Worm (Caenorhabditis elegans) whole organism, late embryonic: ENCODE measurements around the gene ZK154.1.

Experiments
- K02D7.2 ChIP-seq: sonication (generic microtip); optimal IDR thresholded peaks from 2 replicates; lab custom pipeline; 2017; ENCODE audit warnings: mild to moderate bottlenecking, missing genetic modification characterization, missing compliant biosample characterization
- ahr-1 ChIP-seq: sonication (generic microtip); optimal IDR thresholded peaks from 2 replicates; lab custom pipeline; 2016; ENCODE audit warnings: missing genetic modification characterization, missing compliant biosample characterization
- ama-1 ChIP-seq: fragments of 150-350 bp; optimal IDR thresholded peaks from 2 replicates; lab custom pipeline; 2014
- ceh-14 ChIP-seq: sonication (generic microtip); optimal IDR thresholded peaks from 2 replicates; lab custom pipeline; 2016; ENCODE audit warnings: missing genotype, missing genetic modification characterization, missing compliant biosample characterization
- ceh-18 ChIP-seq: sonication (generic microtip); optimal IDR thresholded peaks from 2 replicates; lab custom pipeline; 2016; ENCODE audit warnings: missing genetic modification characterization, missing compliant biosample characterization
- ceh-19 ChIP-seq: fragments of 200-800 bp; sonication (Bioruptor generic); optimal IDR thresholded peaks from 2 replicates; lab custom pipeline; 2018; ENCODE audit warnings: mild to moderate bottlenecking, missing genetic modification characterization, missing compliant biosample characterization
- ceh-30 ChIP-seq: fragments of 150-350 bp; optimal IDR thresholded peaks from 2 replicates; lab custom pipeline; 2014; ENCODE audit warnings: missing biosample characterization, missing genetic modification characterization
- ceh-48 ChIP-seq: sonication (generic microtip); optimal IDR thresholded peaks from 2 replicates; lab custom pipeline; 2016; ENCODE audit warnings: missing genetic modification characterization, inconsistent platforms, missing compliant biosample characterization
- ceh-6 ChIP-seq: fragments of 200-800 bp; sonication (Bioruptor generic); optimal IDR thresholded peaks from 2 replicates; lab custom pipeline; 2018; ENCODE audit warnings: mild to moderate bottlenecking, missing genetic modification characterization, missing compliant biosample characterization
- ceh-9 ChIP-seq: sonication (generic microtip); optimal IDR thresholded peaks from 2 replicates; lab custom pipeline; 2016; ENCODE audit warnings: mild to moderate bottlenecking, missing genetic modification characterization, inconsistent platforms, missing compliant biosample characterization
- dve-1 ChIP-seq: sonication (generic microtip); optimal IDR thresholded peaks from 2 replicates; lab custom pipeline; 2017; ENCODE audit warnings: antibody characterized with exemption, mild to moderate bottlenecking, missing genetic modification characterization, missing compliant biosample characterization
- elt-2 ChIP-seq: sonication (generic microtip); optimal IDR thresholded peaks from 2 replicates; lab custom pipeline; 2016; ENCODE audit warnings: missing genetic modification reagents, missing genetic modification characterization, missing compliant biosample characterization
- ets-4 ChIP-seq: sonication (generic microtip); optimal IDR thresholded peaks from 2 replicates; lab custom pipeline; 2016; ENCODE audit warnings: missing genetic modification characterization, missing compliant biosample characterization
- eyg-1 ChIP-seq: sonication (generic microtip); optimal IDR thresholded peaks from 2 replicates; lab custom pipeline; 2016; ENCODE audit warnings: missing genotype, missing genetic modification characterization, missing compliant biosample characterization
- fax-1 ChIP-seq: sonication (generic microtip); optimal IDR thresholded peaks from 2 replicates; lab custom pipeline; 2016; ENCODE audit warnings: missing genotype, missing genetic modification characterization, missing compliant biosample characterization
- fkh-6 ChIP-seq: sonication (generic microtip); optimal IDR thresholded peaks from 2 replicates; lab custom pipeline; 2016; ENCODE audit warnings: missing genetic modification characterization, missing compliant biosample characterization
- hlh-15 ChIP-seq: sonication (generic microtip); optimal IDR thresholded peaks from 2 replicates; lab custom pipeline; 2016; ENCODE audit warnings: missing genetic modification characterization, missing compliant biosample characterization
- hlh-30 ChIP-seq: sonication (generic microtip); optimal IDR thresholded peaks from 2 replicates; lab custom pipeline; 2017; ENCODE audit warnings: antibody characterized with exemption, missing genetic modification characterization, missing compliant biosample characterization; ENCODE audit not compliant: insufficient read depth
- hlh-8 ChIP-seq: sonication (generic microtip); optimal IDR thresholded peaks from 2 replicates; lab custom pipeline; 2016; ENCODE audit warnings: missing genotype, missing genetic modification characterization, missing compliant biosample characterization
- lim-6 ChIP-seq: sonication (generic microtip); optimal IDR thresholded peaks from 2 replicates; lab custom pipeline; 2016; ENCODE audit warnings: missing genetic modification characterization, missing compliant biosample characterization
- lin-11 ChIP-seq: fragments of 200-800 bp; sonication (Bioruptor generic); optimal IDR thresholded peaks from 2 replicates; lab custom pipeline; 2018; ENCODE audit warnings: mild to moderate bottlenecking, missing genetic modification characterization, missing compliant biosample characterization
- madf-2 ChIP-seq: sonication (generic microtip); optimal IDR thresholded peaks from 2 replicates; lab custom pipeline; 2017; ENCODE audit warnings: missing genetic modification characterization, missing compliant biosample characterization
- mec-3 ChIP-seq: sonication (generic microtip); optimal IDR thresholded peaks from 2 replicates; lab custom pipeline; 2016; ENCODE audit warnings: borderline replicate concordance, missing genetic modification characterization, missing compliant biosample characterization
- nhr-11 ChIP-seq: fragments of 150-350 bp; optimal IDR thresholded peaks from 2 replicates; lab custom pipeline; 2014; ENCODE audit warnings: missing biosample characterization, missing genetic modification characterization
- nhr-232 ChIP-seq: sonication (generic microtip); optimal IDR thresholded peaks from 2 replicates; lab custom pipeline; 2016; ENCODE audit warnings: missing genetic modification characterization, missing compliant biosample characterization
- npax-4 ChIP-seq: sonication (generic microtip); optimal IDR thresholded peaks from 2 replicates; lab custom pipeline; 2016; ENCODE audit warnings: missing genetic modification characterization, missing compliant biosample characterization
- odd-2 ChIP-seq: sonication (generic microtip); optimal IDR thresholded peaks from 2 replicates; lab custom pipeline; 2017; ENCODE audit warnings: antibody characterized with exemption, mild to moderate bottlenecking, missing genetic modification characterization, missing compliant biosample characterization
- pat-9 ChIP-seq: fragments of 200-800 bp; sonication (Bioruptor generic); optimal IDR thresholded peaks from 2 replicates; lab custom pipeline; 2018; ENCODE audit warnings: mild to moderate bottlenecking, missing genetic modification characterization, moderate library complexity, missing compliant biosample characterization
- pax-1 ChIP-seq: fragments of 150-350 bp; optimal IDR thresholded peaks from 2 replicates; lab custom pipeline; 2014; ENCODE audit warnings: missing biosample characterization, missing genetic modification characterization
- pqm-1 ChIP-seq: sonication (generic microtip); optimal IDR thresholded peaks from 2 replicates; lab custom pipeline; 2016; ENCODE audit warnings: missing genetic modification characterization, missing compliant biosample characterization
- pros-1 ChIP-seq: fragments of 150-350 bp; optimal IDR thresholded peaks from 2 replicates; lab custom pipeline; 2014; ENCODE audit warnings: missing biosample characterization, missing genetic modification reagents, missing genetic modification characterization
- ref-2 ChIP-seq: sonication (generic microtip); optimal IDR thresholded peaks from 2 replicates; lab custom pipeline; 2016; ENCODE audit warnings: missing genetic modification characterization, missing compliant biosample characterization
- rnt-1 ChIP-seq: sonication (generic microtip); optimal IDR thresholded peaks from 2 replicates; lab custom pipeline; 2016; ENCODE audit warnings: missing genetic modification characterization, missing compliant biosample characterization
- sdc-2 ChIP-seq: sonication (generic microtip); optimal IDR thresholded peaks from 2 replicates; lab custom pipeline; 2016; ENCODE audit warnings: missing genotype, missing genetic modification characterization, missing compliant biosample characterization
- sox-2 ChIP-seq: fragments of 200-800 bp; sonication (Bioruptor generic); IDR thresholded peaks from 2 replicates; pipeline ENCODE4 v1.3.6; 2022; ENCODE audit warnings: missing genetic modification reagents, missing genetic modification characterization, missing compliant biosample characterization
- sox-4 ChIP-seq: sonication (generic microtip); optimal IDR thresholded peaks from 2 replicates; lab custom pipeline; 2017; ENCODE audit warnings: mild to moderate bottlenecking, missing genetic modification characterization, inconsistent platforms, missing compliant biosample characterization
- tbx-2 ChIP-seq: sonication (generic microtip); optimal IDR thresholded peaks from 2 replicates; lab custom pipeline; 2016; ENCODE audit warnings: missing genetic modification characterization, missing compliant biosample characterization
- ttx-3 ChIP-seq: sonication (generic microtip); optimal IDR thresholded peaks from 2 replicates; lab custom pipeline; 2016; ENCODE audit warnings: missing genetic modification reagents, missing genetic modification characterization, missing compliant biosample characterization
- unc-42 ChIP-seq: sonication (generic microtip); optimal IDR thresholded peaks from 2 replicates; lab custom pipeline; 2016; ENCODE audit warnings: missing genotype, missing genetic modification characterization, missing compliant biosample characterization
- zip-5 ChIP-seq: sonication (generic microtip); optimal IDR thresholded peaks from 2 replicates; lab custom pipeline; 2016; ENCODE audit warnings: missing genetic modification characterization, missing compliant biosample characterization

Gene ZK154.1

ce11 chrX:7743939-7744338, 35.4 kb upstream of the ZK154.1 start, which contains the start of gene ref-2:
Gene ref-2, plus strand, starts transcription at chrX:7744239.
- no peak for TF ChIP-seq madf-2 (tag; lab: Kevin White, UChicago)
- no peak for TF ChIP-seq pat-9 (tag; lab: Kevin White, UChicago)
- TF ChIP-seq sox-4 (tag; lab: Kevin White, UChicago): no peak
- TF ChIP-seq zip-5 (tag; lab: Kevin White, UChicago): no peak
- TF ChIP-seq nhr-11: no peak
- TF ChIP-seq hlh-30: no peak
- TF ChIP-seq ceh-19 (GFP tag; lab: Kevin White, UChicago): no peak
- TF ChIP-seq ceh-9 (tag; lab: Kevin White, UChicago): no peak
- no peak for TF ChIP-seq ceh-30 (tag; lab: Kevin White, UChicago)
- TF ChIP-seq ets-4 (tag; lab: Kevin White, UChicago): no peak
- no peak for TF ChIP-seq sox-2 (GFP tag; lab: Robert Waterston, UW)
- TF ChIP-seq eyg-1 (tag; lab: Kevin White, UChicago): no peak
- no peak for TF ChIP-seq dve-1 (tag; lab: Kevin White, UChicago)
- no peak for TF ChIP-seq unc-42
- TF ChIP-seq nhr-232 (tag; lab: Kevin White, UChicago): no peak
- no peak for TF ChIP-seq K02D7.2 (tag; lab: Kevin White, UChicago)
- TF ChIP-seq rnt-1 (tag; lab: Kevin White, UChicago): no peak
- no peak for TF ChIP-seq pros-1 (tag; lab: Kevin White, UChicago)
- no peak for TF ChIP-seq fax-1 (tag; lab: Kevin White, UChicago)

- TF ChIP-seq ref-2 (tag; lab: Kevin White, UChicago) (peak; percentile 79), sdc-2 (tag; lab: Kevin White, UChicago) (no peak)
These were observed 34.0 kb upstream of the ZK154.1 start for ce11 chrX:7745386-7745785.

ce11 chrX:7750084-7750483, 29.3 kb upstream of the ZK154.1 start:
- TF ChIP-seq ceh-14 (tag; lab: Kevin White, UChicago) (no peak), pax-1 (no peak), ref-2 (tag; lab: Kevin White, UChicago) (peak; percentile 96), ceh-6 (GFP tag; lab: Kevin White, UChicago) (no peak), rnt-1 (tag; lab: Kevin White, UChicago) (no peak), hlh-8 (tag; lab: Kevin White, UChicago) (no peak)

DNA sequence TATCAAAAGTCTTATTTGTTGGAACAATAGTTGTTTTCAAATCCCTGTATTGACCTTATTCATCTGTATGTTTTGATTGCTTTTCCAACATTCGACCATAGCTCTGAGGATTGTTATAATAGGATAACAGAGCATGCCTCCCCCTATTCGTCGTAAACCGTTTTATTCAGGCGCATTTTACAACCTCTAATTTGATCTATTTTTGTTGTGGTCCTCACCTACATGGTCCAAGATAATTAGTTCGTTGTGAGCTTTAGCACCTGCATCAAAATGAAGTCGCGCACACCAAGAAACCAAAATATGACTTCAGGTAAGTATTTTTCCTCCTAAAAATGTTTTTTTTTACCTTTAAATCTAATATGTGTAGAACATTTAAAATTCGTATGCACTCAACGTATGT, 26.6 kb upstream of the ZK154.1 start, which contains the start of gene deg-1:
TSS of gene deg-1 (plus strand) at position 301 of the 400 bp plus-strand sequence.
- no peak for TF ChIP-seq lim-6
- no peak for TF ChIP-seq ama-1
- TF ChIP-seq elt-2 (tag; lab: Kevin White, UChicago): no peak
- no peak for TF ChIP-seq sox-4 (tag; lab: Kevin White, UChicago)
- TF ChIP-seq ceh-18 (tag; lab: Kevin White, UChicago): no peak
- TF ChIP-seq ttx-3 (tag; lab: Kevin White, UChicago): no peak
- TF ChIP-seq dve-1 (tag; lab: Kevin White, UChicago): no peak
- TF ChIP-seq hlh-15 (tag; lab: Kevin White, UChicago): no peak
- no peak for TF ChIP-seq eyg-1 (tag; lab: Kevin White, UChicago)
- no peak for TF ChIP-seq ref-2 (tag; lab: Kevin White, UChicago)
- TF ChIP-seq mec-3 (tag; lab: Kevin White, UChicago): no peak
- no peak for TF ChIP-seq pqm-1 (tag; lab: Kevin White, UChicago)
- TF ChIP-seq npax-4 (tag; lab: Kevin White, UChicago): no peak
- TF ChIP-seq pat-9 (tag; lab: Kevin White, UChicago): no peak
- no peak for TF ChIP-seq nhr-232 (tag; lab: Kevin White, UChicago)
- TF ChIP-seq madf-2 (tag; lab: Kevin White, UChicago): no peak

DNA sequence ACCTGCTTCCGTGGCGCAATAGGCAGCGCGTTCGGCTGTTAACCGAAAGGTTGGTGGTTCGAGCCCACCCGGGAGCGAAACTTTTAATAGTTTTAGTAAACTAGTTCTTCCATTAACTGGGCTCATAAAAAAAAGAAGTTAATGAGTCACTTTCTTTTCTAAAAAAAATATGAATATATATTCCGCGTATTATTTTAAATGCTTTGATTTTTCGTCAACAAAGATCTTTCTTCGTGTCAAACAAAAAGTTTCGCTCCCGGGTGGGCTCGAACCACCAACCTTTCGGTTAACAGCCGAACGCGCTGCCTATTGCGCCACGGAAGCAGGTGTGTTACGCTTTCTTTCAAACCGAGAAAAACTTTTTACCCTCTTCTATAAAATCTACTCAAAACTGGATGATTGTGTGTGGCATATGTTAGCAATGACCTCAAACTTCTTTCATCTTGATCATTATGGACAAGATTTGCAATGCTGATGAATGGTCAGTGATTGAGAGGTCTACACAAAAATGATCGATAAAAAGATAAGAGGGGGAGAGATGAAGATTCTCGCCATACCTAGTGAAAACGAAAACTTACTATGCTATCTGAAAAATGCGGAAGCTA, 5.6 kb upstream of the ZK154.1 start:
- TF ChIP-seq eyg-1 (tag; lab: Kevin White, UChicago) (no peak), sox-2 (GFP tag; lab: Robert Waterston, UW) (no peak), ceh-48 (tag; lab: Kevin White, UChicago) (no peak), lin-11 (no peak), odd-2 (tag; lab: Kevin White, UChicago) (no peak), fax-1 (tag; lab: Kevin White, UChicago) (no peak), dve-1 (tag; lab: Kevin White, UChicago) (no peak), nhr-232 (tag; lab: Kevin White, UChicago) (no peak), ceh-9 (tag; lab: Kevin White, UChicago) (no peak), hlh-8 (tag; lab: Kevin White, UChicago) (no peak), ahr-1 (tag; lab: Kevin White, UChicago) (no peak), ceh-6 (GFP tag; lab: Kevin White, UChicago) (no peak), fkh-6 (tag; lab: Kevin White, UChicago) (no peak), pros-1 (tag; lab: Kevin White, UChicago) (no peak), tbx-2 (tag; lab: Kevin White, UChicago) (no peak)
